Fruit fly (Drosophila melanogaster) whole organism, wandering third instar larva: ENCODE measurements around the gene CG32040.

Experiments
- Abd-B ChIP-seq: fragments of >200 bp; optimal IDR thresholded peaks from 2 replicates; lab custom pipeline; 2017; ENCODE audit warnings: missing biosample characterization, missing genetic modification characterization
- CG32264 ChIP-seq: fragments of 200-800 bp; sonication (Bioruptor generic); optimal IDR thresholded peaks from 2 replicates; lab custom pipeline; 2016; ENCODE audit warnings: missing biosample characterization, missing genetic modification characterization
- CG9705 ChIP-seq: fragments of 200-800 bp; sonication (Bioruptor generic); optimal IDR thresholded peaks from 2 replicates; lab custom pipeline; 2018; ENCODE audit warnings: missing biosample characterization, mild to moderate bottlenecking, missing genetic modification characterization
- Dfd ChIP-seq: fragments of >200 bp; optimal IDR thresholded peaks from 2 replicates; lab custom pipeline; 2017; ENCODE audit warnings: missing biosample characterization, missing genetic modification characterization
- Dif ChIP-seq: fragments of 200-275, 200-300 bp; sonication (Bioruptor generic); optimal IDR thresholded peaks from 2 replicates; lab custom pipeline; 2018; ENCODE audit warnings: missing biosample characterization, missing genetic modification characterization; ENCODE audit not compliant: partially characterized antibody
- GATAd ChIP-seq: sonication (Bioruptor generic); optimal IDR thresholded peaks from 2 replicates; lab custom pipeline; 2016; ENCODE audit warnings: missing biosample characterization, missing genetic modification characterization
- HLH106 ChIP-seq: fragments of 200-800 bp; optimal IDR thresholded peaks from 3 replicates; lab custom pipeline; 2019; ENCODE audit warnings: missing biosample characterization, mild to moderate bottlenecking, missing genetic modification characterization, moderate library complexity
- Hnf4 ChIP-seq: fragments of 200-800 bp; sonication (Bioruptor generic); optimal IDR thresholded peaks from 2 replicates; lab custom pipeline; 2016; ENCODE audit warnings: missing biosample characterization, mild to moderate bottlenecking, missing genetic modification characterization
- Hr78 ChIP-seq: fragments of >200 bp; optimal IDR thresholded peaks from 2 replicates; lab custom pipeline; 2017; ENCODE audit warnings: missing biosample characterization, missing genetic modification characterization
- Hr83 ChIP-seq: fragments of 200-300 bp; sonication (Bioruptor generic); optimal IDR thresholded peaks from 2 replicates; lab custom pipeline; 2016; ENCODE audit warnings: missing biosample characterization, mild to moderate bottlenecking, missing genetic modification characterization, moderate library complexity; ENCODE audit not compliant: poor library complexity, severe bottlenecking
- Jra ChIP-seq: sonication (Bioruptor generic); optimal IDR thresholded peaks from 2 replicates; lab custom pipeline; 2016; ENCODE audit warnings: missing biosample characterization, missing genetic modification characterization
- Mio ChIP-seq: sonication (Bioruptor generic); optimal IDR thresholded peaks from 2 replicates; lab custom pipeline; 2016; ENCODE audit warnings: missing biosample characterization, missing genetic modification characterization
- Myc ChIP-seq: fragments of >200 bp; optimal IDR thresholded peaks from 2 replicates; lab custom pipeline; 2017
- OdsH ChIP-seq: fragments of 200-800 bp; sonication (Bioruptor generic); optimal IDR thresholded peaks from 2 replicates; lab custom pipeline; 2016; ENCODE audit warnings: missing biosample characterization, mild to moderate bottlenecking, missing genetic modification characterization
- Rel ChIP-seq, 2 experiments: fragments of 200-800 bp; sonication (Bioruptor generic) in 1 of 2; optimal IDR thresholded peaks; 2 replicates in 1 of 2; 3 replicates in 1 of 2; lab custom pipeline; 2016 to 2019; ENCODE audit warnings: mild to moderate bottlenecking in 2 of 2, missing biosample characterization in 2 of 2, missing genetic modification characterization in 2 of 2, moderate library complexity in 1 of 2
- Sp1 ChIP-seq: fragments of 200-800 bp; sonication (Bioruptor generic); optimal IDR thresholded peaks from 3 replicates; lab custom pipeline; 2019; ENCODE audit warnings: missing biosample characterization, mild to moderate bottlenecking, missing genetic modification characterization, moderate library complexity
- Vsx2 ChIP-seq: fragments of 200-300, 225-300 bp; sonication (Bioruptor generic); optimal IDR thresholded peaks from 2 replicates; lab custom pipeline; 2018; ENCODE audit warnings: missing biosample characterization, missing genetic modification characterization; ENCODE audit not compliant: partially characterized antibody
- br ChIP-seq: fragments of 200-800 bp; sonication (Bioruptor generic); optimal IDR thresholded peaks from 2 replicates; lab custom pipeline; 2016; ENCODE audit warnings: missing biosample characterization, missing genetic modification characterization
- brk ChIP-seq: fragments of 200-800 bp; sonication (Bioruptor generic); optimal IDR thresholded peaks from 2 replicates; lab custom pipeline; 2016; ENCODE audit warnings: missing biosample characterization, mild to moderate bottlenecking, missing genetic modification characterization
- dmrt93B ChIP-seq: fragments of 200-800 bp; sonication (Bioruptor generic); optimal IDR thresholded peaks from 2 replicates; lab custom pipeline; 2018; ENCODE audit warnings: missing biosample characterization, mild to moderate bottlenecking, missing genetic modification characterization
- dsf ChIP-seq: sonication (Bioruptor generic); optimal IDR thresholded peaks from 2 replicates; lab custom pipeline; 2016; ENCODE audit warnings: missing biosample characterization, missing genetic modification characterization, borderline replicate concordance
- foxo ChIP-seq, 2 experiments: fragments of 200-800 bp; sonication (Bioruptor generic); optimal IDR thresholded peaks; 2 replicates in 1 of 2; 3 replicates in 1 of 2; lab custom pipeline; 2016 to 2017; ENCODE audit warnings: missing biosample characterization in 2 of 2, missing genetic modification characterization in 2 of 2
- fru ChIP-seq: fragments of 200-800 bp; sonication (Bioruptor generic); optimal IDR thresholded peaks from 3 replicates; lab custom pipeline; 2016; ENCODE audit warnings: missing biosample characterization, mild to moderate bottlenecking, missing genetic modification characterization
- h ChIP-seq: fragments of 200-800 bp; sonication (Bioruptor generic); optimal IDR thresholded peaks from 3 replicates; lab custom pipeline; 2016; ENCODE audit warnings: missing biosample characterization, mild to moderate bottlenecking, missing genetic modification characterization
- jim ChIP-seq: fragments of 175-275, 200-325 bp; sonication (Bioruptor generic); optimal IDR thresholded peaks from 2 replicates; lab custom pipeline; 2016; ENCODE audit warnings: missing biosample characterization, mild to moderate bottlenecking, missing genetic modification characterization
- lola ChIP-seq: fragments of >200 bp; optimal IDR thresholded peaks from 2 replicates; lab custom pipeline; 2017; ENCODE audit warnings: missing biosample characterization, missing genetic modification characterization
- pan ChIP-seq: fragments of >200 bp; optimal IDR thresholded peaks from 2 replicates; lab custom pipeline; 2017
- psq ChIP-seq: fragments of 200-800 bp; sonication (Bioruptor generic); optimal IDR thresholded peaks from 3 replicates; lab custom pipeline; 2017; ENCODE audit warnings: missing biosample characterization, mild to moderate bottlenecking, missing genetic modification characterization, moderate library complexity
- rgr ChIP-seq: fragments of 200-800 bp; sonication (Bioruptor generic); optimal IDR thresholded peaks from 3 replicates; lab custom pipeline; 2016; ENCODE audit warnings: missing biosample characterization, mild to moderate bottlenecking, missing genetic modification characterization
- sage ChIP-seq: fragments of 200-800 bp; sonication (Bioruptor generic); optimal IDR thresholded peaks from 2 replicates; lab custom pipeline; 2016; ENCODE audit warnings: missing biosample characterization, mild to moderate bottlenecking, missing genetic modification characterization
- sv ChIP-seq: fragments of 200-800 bp; sonication (Bioruptor generic); optimal IDR thresholded peaks from 3 replicates; lab custom pipeline; 2016; ENCODE audit warnings: missing biosample characterization, missing genetic modification characterization
- tai ChIP-seq: sonication (Bioruptor generic); optimal IDR thresholded peaks from 2 replicates; lab custom pipeline; 2016; ENCODE audit warnings: missing biosample characterization, missing genetic modification characterization
- usp ChIP-seq: fragments of >200 bp; optimal IDR thresholded peaks from 2 replicates; lab custom pipeline; 2017; ENCODE audit warnings: missing biosample characterization, missing genetic modification characterization
- woc ChIP-seq: sonication (Bioruptor generic); optimal IDR thresholded peaks from 2 replicates; lab custom pipeline; 2016; ENCODE audit warnings: missing biosample characterization, mild to moderate bottlenecking, missing genetic modification characterization

CG32040 gene

DNA sequence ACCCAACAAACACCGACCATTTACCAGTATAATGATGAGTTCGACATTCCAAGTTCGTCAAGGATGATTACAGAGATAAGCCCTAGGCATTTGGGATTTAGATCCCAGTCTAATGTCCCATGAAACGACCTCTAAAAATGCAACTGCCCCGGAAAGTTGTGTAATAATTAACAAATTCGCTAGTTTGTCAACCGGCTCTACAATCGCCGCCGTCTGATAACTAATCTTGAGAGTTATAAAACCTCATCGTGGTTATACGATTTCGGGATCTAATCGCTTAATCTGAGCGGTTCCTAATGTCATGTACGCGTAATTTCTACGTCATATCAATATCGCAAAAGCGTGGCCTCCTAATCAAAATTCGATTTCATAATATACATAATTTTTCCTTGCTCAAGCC, 1.7 kb downstream of the CG32040 start:
- TF ChIP-seq CG32264 (GFP tag; lab: Kevin White, UChicago) (no peak), HLH106 (tag; lab: Kevin White, UChicago) (no peak), Abd-B (no peak), Dfd (no peak), rgr (GFP tag; lab: Kevin White, UChicago) (no peak), Sp1 (GFP tag; lab: Kevin White, UChicago) (no peak), Dif (no peak), woc (GFP tag; lab: Kevin White, UChicago) (no peak), brk (no peak)

DNA sequence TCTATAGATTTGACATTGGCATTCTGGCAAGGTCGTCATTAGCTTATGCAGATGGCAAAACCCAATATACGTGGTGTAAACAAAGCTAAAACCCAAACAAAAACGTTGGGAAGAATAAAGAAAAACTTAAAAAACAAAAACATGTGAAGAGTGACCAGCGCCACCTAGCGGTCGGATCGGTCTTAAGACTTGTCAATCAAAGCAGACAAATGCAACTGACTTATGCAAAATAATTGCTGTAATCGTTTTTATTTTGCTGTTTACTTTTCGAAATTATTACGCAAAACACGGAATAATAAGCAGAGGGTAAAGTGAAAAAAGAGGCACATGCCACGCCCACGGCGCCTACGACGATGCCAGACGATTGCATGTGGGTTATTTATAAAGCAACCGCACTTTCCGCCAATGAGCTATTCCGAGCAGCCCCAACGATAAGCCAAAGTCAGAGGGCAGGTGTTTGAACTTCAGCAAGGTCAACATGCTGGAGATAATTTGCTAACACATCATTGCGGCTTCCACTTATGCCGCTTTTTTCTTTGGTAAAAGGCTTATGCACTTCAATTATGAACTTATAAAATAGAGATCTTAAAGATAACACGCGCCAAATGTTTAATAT, 2.4 kb downstream of the CG32040 start:
- TF ChIP-seq HLH106 (tag; lab: Kevin White, UChicago) = no peak
- TF ChIP-seq Jra (GFP tag; lab: Kevin White, UChicago) = no peak
- TF ChIP-seq br (GFP tag; lab: Kevin White, UChicago) = no peak
- no peak for TF ChIP-seq CG32264 (GFP tag; lab: Kevin White, UChicago)
- TF ChIP-seq Hr78 (GFP tag; lab: Kevin White, UChicago) = no peak
- no peak for TF ChIP-seq GATAd (GFP tag; lab: Kevin White, UChicago)
- no peak for TF ChIP-seq jim
- TF ChIP-seq lola (GFP tag; lab: Kevin White, UChicago) = no peak
- TF ChIP-seq OdsH (GFP tag; lab: Kevin White, UChicago) = no peak
- no peak for TF ChIP-seq woc (GFP tag; lab: Kevin White, UChicago)
- no peak for TF ChIP-seq psq
- no peak for TF ChIP-seq CG9705 (GFP tag; lab: Kevin White, UChicago)
- TF ChIP-seq brk = no peak
- TF ChIP-seq dsf (GFP tag; lab: Kevin White, UChicago) = no peak
- TF ChIP-seq sv (GFP tag; lab: Kevin White, UChicago) = no peak
- TF ChIP-seq Hnf4 (GFP tag; lab: Kevin White, UChicago) = no peak
- TF ChIP-seq rgr (GFP tag; lab: Kevin White, UChicago) = no peak
- TF ChIP-seq Sp1 (GFP tag; lab: Kevin White, UChicago) = no peak
- no peak for TF ChIP-seq Myc (lab: Kevin White, UChicago)
- TF ChIP-seq, all 38 proteins: peak for 0

- TF ChIP-seq h (GFP tag; lab: Kevin White, UChicago) (peak; percentile 27), Sp1 (GFP tag; lab: Kevin White, UChicago) (peak; percentile 26), psq (peak; percentile 75), Rel (GFP tag; optimal IDR thresholded peaks at IDR 0.05; lab: Kevin White, UChicago) (peak; percentile 28), Rel (tag; optimal IDR thresholded peaks at IDR 0.05; lab: Kevin White, UChicago) (peak; percentile 57), usp (GFP tag; lab: Kevin White, UChicago) (no peak)
Measured at dm6 chr3L:9357830-9358712, 4.2 kb downstream of the CG32040 start.

dm6 chr3L:9358713-9359040, 4.8 kb downstream of the CG32040 start, which contains the start of the genes UGP and Svip:
Gene UGP (minus strand): TSS chr3L:9358935.
Gene Svip (plus strand): TSS chr3L:9358999.
- no peak for TF ChIP-seq Vsx2
- TF ChIP-seq dsf (GFP tag; lab: Kevin White, UChicago) = no peak
- TF ChIP-seq Mio (GFP tag; lab: Kevin White, UChicago) = no peak
- no peak for TF ChIP-seq usp (GFP tag; lab: Kevin White, UChicago)
- TF ChIP-seq dmrt93B (GFP tag; lab: Kevin White, UChicago) = no peak
- TF ChIP-seq Sp1 (GFP tag; lab: Kevin White, UChicago) = peak; percentile 5
- TF ChIP-seq OdsH (GFP tag; lab: Kevin White, UChicago) = peak; percentile 27
- TF ChIP-seq Hr83 (GFP tag; lab: Kevin White, UChicago) = peak; percentile 57
- peak; percentile 19 to 38 for TF ChIP-seq foxo (GFP tag; optimal IDR thresholded peaks at IDR 0.05; lab: Kevin White, UChicago)
- no peak for TF ChIP-seq Dif
- TF ChIP-seq sage (GFP tag; lab: Kevin White, UChicago) = peak; percentile 45
- TF ChIP-seq Hnf4 (GFP tag; lab: Kevin White, UChicago) = peak; percentile 35
- peak; percentile 36 for TF ChIP-seq rgr (GFP tag; lab: Kevin White, UChicago)
- TF ChIP-seq Rel (GFP tag; optimal IDR thresholded peaks at IDR 0.05; lab: Kevin White, UChicago) = no peak
- TF ChIP-seq Rel (tag; optimal IDR thresholded peaks at IDR 0.05; lab: Kevin White, UChicago) = peak; percentile 31
- TF ChIP-seq psq = peak; percentile 57
- TF ChIP-seq sv (GFP tag; lab: Kevin White, UChicago) = no peak
- TF ChIP-seq fru (GFP tag; lab: Kevin White, UChicago) = no peak
- TF ChIP-seq pan (lab: Kevin White, UChicago) = no peak
- no peak for TF ChIP-seq Myc (lab: Kevin White, UChicago)
- TF ChIP-seq jim = no peak
- peak; percentile 56 for TF ChIP-seq brk
- TF ChIP-seq CG32264 (GFP tag; lab: Kevin White, UChicago) = no peak
- no peak for TF ChIP-seq tai (GFP tag; lab: Kevin White, UChicago)
